Fruit fly (Drosophila melanogaster) whole organism, pupa: ENCODE results near the gene cad.
A peak's percentile ranks its signal among the peaks of the same experiment; 100 is the strongest.

Source experiments
- EcR ChIP-seq: fragments of 200-800 bp; sonication (Bioruptor generic); optimal IDR thresholded peaks from 3 replicates; lab custom pipeline; 2019; ENCODE audit warnings: missing biosample characterization, missing genetic modification characterization, mild to moderate bottlenecking, moderate library complexity, missing genetic modification reagents
- Ets98B ChIP-seq: fragments of 200-800 bp; sonication (Bioruptor generic); IDR thresholded peaks from 2 replicates; pipeline ENCODE4 v1.3.6; 2022; ENCODE audit warnings: missing biosample characterization, missing genetic modification characterization
- fd96Ca ChIP-seq: fragments of 200-800 bp; sonication (Bioruptor generic); IDR thresholded peaks from 3 replicates; pipeline ENCODE4 v1.3.6; 2022; ENCODE audit warnings: missing biosample characterization, missing genetic modification characterization

dm6 chr2L:20798351-20798777 lies 27.8 kb downstream of the cad start:
- peak; percentile 76 for TF ChIP-seq EcR
- no peak for TF ChIP-seq fd96Ca (GFP tag; lab: Robert Waterston, UW)
- no peak for TF ChIP-seq Ets98B (GFP tag; lab: Robert Waterston, UW)
